Worm (Caenorhabditis elegans): Measurements from ENCODE around the gene snr-4.

Gene snr-4

ce11 chrV:11951227-11951626 lies 28.3 kb downstream of the snr-4 start:
- TF ChIP-seq unc-62 (GFP tag; optimal IDR thresholded peaks at IDR 0.05) = no peak
- TF ChIP-seq ceh-8 (GFP tag; optimal IDR thresholded peaks at IDR 0.05) = no peak
- no peak for TF ChIP-seq unc-86 (tag; optimal IDR thresholded peaks at IDR 0.05)
- TF ChIP-seq fkh-10 (GFP tag; optimal IDR thresholded peaks at IDR 0.05) = no peak
- TF ChIP-seq hpl-2 (GFP tag; optimal IDR thresholded peaks at IDR 0.05) = no peak
- no peak for TF ChIP-seq dsc-1 (tag; optimal IDR thresholded peaks at IDR 0.05)
- no peak for TF ChIP-seq unc-130 (tag; optimal IDR thresholded peaks at IDR 0.05)
- no peak for TF ChIP-seq Y116A8C.19 (tag; optimal IDR thresholded peaks at IDR 0.05; ENCODE audit: borderline replicate concordance)
- no peak for TF ChIP-seq fos-1 (tag; optimal IDR thresholded peaks at IDR 0.05)
- TF ChIP-seq elt-3 (tag; optimal IDR thresholded peaks at IDR 0.05) = no peak
- TF ChIP-seq nhr-12 (tag; optimal IDR thresholded peaks at IDR 0.05) = no peak
- no peak for TF ChIP-seq C34B4.2 (tag; optimal IDR thresholded peaks at IDR 0.05)
- no peak for TF ChIP-seq aha-1 (tag; optimal IDR thresholded peaks at IDR 0.05)
- no peak for TF ChIP-seq lir-3 (tag; optimal IDR thresholded peaks at IDR 0.05; ENCODE audit: poor library complexity)
- no peak for TF ChIP-seq efl-1 (optimal IDR thresholded peaks at IDR 0.05)
- no peak for TF ChIP-seq efl-1 (GFP tag; optimal IDR thresholded peaks at IDR 0.05 in 1 of 2)
- TF ChIP-seq egl-27 (tag; optimal IDR thresholded peaks at IDR 0.05) = no peak

ce11 chrV:11949509-11950117 lies 29.9 kb downstream of the snr-4 start:
- peak; percentile 41 for TF ChIP-seq blmp-1 (tag; optimal IDR thresholded peaks at IDR 0.05)
- TF ChIP-seq lir-3 (tag; optimal IDR thresholded peaks at IDR 0.05; ENCODE audit: poor library complexity) = no peak
- peak; percentile 39 for TF ChIP-seq nhr-85 (tag)
- TF ChIP-seq tbx-2 (tag; optimal IDR thresholded peaks at IDR 0.05) = no peak
- no peak for TF ChIP-seq jun-1 (tag; optimal IDR thresholded peaks at IDR 0.05)

- TF ChIP-seq ceh-8 (GFP tag; optimal IDR thresholded peaks at IDR 0.05) (no peak), blmp-1 (tag; optimal IDR thresholded peaks at IDR 0.05) (peak; percentile 54), nhr-85 (tag) (peak; percentile 59), sup-37 (GFP tag; optimal IDR thresholded peaks at IDR 0.05) (no peak), nhr-11 (tag; optimal IDR thresholded peaks at IDR 0.05) (no peak), nhr-84 (tag; optimal IDR thresholded peaks at IDR 0.05) (no peak)
These were observed 30.9 kb downstream of the snr-4 start for ce11 chrV:11948581-11948980.

- no peak for TF ChIP-seq C34B4.2 (tag; optimal IDR thresholded peaks at IDR 0.05)
- no peak for TF ChIP-seq dpl-1 (GFP tag; optimal IDR thresholded peaks at IDR 0.05)
- no peak for TF ChIP-seq hpl-2 (GFP tag; optimal IDR thresholded peaks at IDR 0.05)
- no peak for TF ChIP-seq nhr-20 (tag; optimal IDR thresholded peaks at IDR 0.05)
These were observed 32.0 kb downstream of the snr-4 start for ce11 chrV:11947414-11947954.

- TF ChIP-seq ets-5 (GFP tag; IDR thresholded peaks at IDR 0.05) (no peak), blmp-1 (tag; optimal IDR thresholded peaks at IDR 0.05) (no peak), nhr-11 (tag; optimal IDR thresholded peaks at IDR 0.05) (no peak), ceh-8 (GFP tag; optimal IDR thresholded peaks at IDR 0.05) (peak; percentile 12), vab-15 (tag; optimal IDR thresholded peaks at IDR 0.05) (no peak), ceh-63 (GFP tag; optimal IDR thresholded peaks at IDR 0.05) (no peak), nhr-12 (tag; optimal IDR thresholded peaks at IDR 0.05) (no peak)
These were observed 32.7 kb downstream of the snr-4 start for ce11 chrV:11946818-11947217.

ce11 chrV:11945429-11945828 lies 34.1 kb downstream of the snr-4 start:
- TF ChIP-seq nhr-237 (tag; optimal IDR thresholded peaks at IDR 0.05) (no peak), C04F5.9 (tag; optimal IDR thresholded peaks at IDR 0.05) (no peak)
